Worm (Caenorhabditis elegans): ENCODE results near the gene gst-28.
"Not testable (repeated sequence)": the region's sequence is repeated elsewhere in the genome, so short reads cannot be mapped to it uniquely, and the experiment has no call there.

gst-28 gene

ce11 chrII:15140881-15141280 is 26.5 kb downstream of the gst-28 start, which contains the start of gene Y53F4B.26:
Y53F4B.26 (minus strand) TSS chrII:15140981.
- TF ChIP-seq ama-1 (optimal IDR thresholded peaks at IDR 0.05); ets-7 (tag; optimal IDR thresholded peaks at IDR 0.05); flt-1 (GFP tag; IDR thresholded peaks at IDR 0.05): not testable (repeated sequence)

ce11 chrII:15135886-15136285 is 31.5 kb downstream of the gst-28 start, which contains the start of gene Y53F4B.25:
Y53F4B.25 (plus strand) TSS chrII:15136186.
- TF ChIP-seq sea-1 (GFP tag; conservative IDR thresholded peaks at IDR 0.05) = no peak
- no peak for TF ChIP-seq hmg-4 (GFP tag; optimal IDR thresholded peaks at IDR 0.05)
- TF ChIP-seq B0310.2 (tag; optimal IDR thresholded peaks at IDR 0.05) = no peak
- no peak for TF ChIP-seq ceh-36 (tag; optimal IDR thresholded peaks at IDR 0.05)
- no peak for TF ChIP-seq ets-7 (tag; optimal IDR thresholded peaks at IDR 0.05)
- no peak for TF ChIP-seq tbx-11 (GFP tag; IDR thresholded peaks at IDR 0.05)
- no peak for TF ChIP-seq tbx-37 (GFP tag; conservative IDR thresholded peaks at IDR 0.05)
- TF ChIP-seq pes-1 (GFP tag; IDR thresholded peaks at IDR 0.05) = no peak

- TF ChIP-seq flt-1 (GFP tag; IDR thresholded peaks at IDR 0.05) = no peak
- no peak for TF ChIP-seq ets-7 (tag; optimal IDR thresholded peaks at IDR 0.05)
- TF ChIP-seq hnd-1 (tag; optimal IDR thresholded peaks at IDR 0.05) = no peak
- TF ChIP-seq tra-4 (tag; optimal IDR thresholded peaks at IDR 0.05) = no peak
- TF ChIP-seq hmg-4 (GFP tag; optimal IDR thresholded peaks at IDR 0.05) = no peak
- no peak for TF ChIP-seq tbx-37 (GFP tag; conservative IDR thresholded peaks at IDR 0.05)
- TF ChIP-seq hmbx-1 (tag; optimal IDR thresholded peaks at IDR 0.05) = no peak
- TF ChIP-seq sea-1 (GFP tag; conservative IDR thresholded peaks at IDR 0.05) = no peak
- no peak for TF ChIP-seq ama-1 (optimal IDR thresholded peaks at IDR 0.05)
- no peak for TF ChIP-seq B0310.2 (tag; optimal IDR thresholded peaks at IDR 0.05)
- TF ChIP-seq aly-1 (tag; optimal IDR thresholded peaks at IDR 0.05) = no peak
- TF ChIP-seq pes-1 (GFP tag; IDR thresholded peaks at IDR 0.05) = no peak
Measured at ce11 chrII:15134332-15134731, 33.0 kb downstream of the gst-28 start, which contains the start of gene Y53F4B.24. Y53F4B.24 (minus strand) TSS chrII:15134432.

ce11 chrII:15130512-15130911 is 36.9 kb downstream of the gst-28 start, which contains the start of gene Y53F4B.62:
Y53F4B.62 (minus strand) TSS chrII:15130612.
- TF ChIP-seq flt-1 (GFP tag; IDR thresholded peaks at IDR 0.05) (no peak), sea-1 (GFP tag; conservative IDR thresholded peaks at IDR 0.05) (no peak), hmbx-1 (tag; optimal IDR thresholded peaks at IDR 0.05) (no peak), ceh-36 (tag; optimal IDR thresholded peaks at IDR 0.05) (no peak), ets-7 (tag; optimal IDR thresholded peaks at IDR 0.05) (no peak), tra-4 (tag; optimal IDR thresholded peaks at IDR 0.05) (no peak), scrt-1 (GFP tag; IDR thresholded peaks at IDR 0.05) (no peak), ceh-13 (GFP tag; optimal IDR thresholded peaks at IDR 0.05) (no peak), hnd-1 (tag; optimal IDR thresholded peaks at IDR 0.05) (no peak), F13C5.2 (tag; optimal IDR thresholded peaks at IDR 0.05) (no peak), tbx-11 (GFP tag; IDR thresholded peaks at IDR 0.05) (no peak), B0310.2 (tag; optimal IDR thresholded peaks at IDR 0.05) (no peak), ama-1 (optimal IDR thresholded peaks at IDR 0.05) (no peak), tbx-37 (GFP tag; conservative IDR thresholded peaks at IDR 0.05) (no peak), pes-1 (GFP tag; IDR thresholded peaks at IDR 0.05) (no peak), hmg-4 (GFP tag; optimal IDR thresholded peaks at IDR 0.05) (no peak), aly-1 (tag; optimal IDR thresholded peaks at IDR 0.05) (no peak)

- TF ChIP-seq ceh-36 (tag; optimal IDR thresholded peaks at IDR 0.05) = no peak
Measured at ce11 chrII:15124193-15124592, 43.2 kb downstream of the gst-28 start, which contains the start of gene Y53F4B.23. Y53F4B.23 (plus strand) TSS chrII:15124504.

ce11 chrII:15119537-15120360 is 47.6 kb downstream of the gst-28 start, which contains the start of gene arp-1:
arp-1 (plus strand) TSS chrII:15120301.
- TF ChIP-seq ama-1 (optimal IDR thresholded peaks at IDR 0.05) (no peak), hmg-4 (GFP tag; optimal IDR thresholded peaks at IDR 0.05) (peak; percentile 35), sea-1 (GFP tag; conservative IDR thresholded peaks at IDR 0.05) (no peak)

Measured in whole organism, early embryonic.